Worm (Caenorhabditis elegans) whole organism, L1 larva: Measurements from ENCODE around the gene apc-10.

Source experiments
- dpl-1 ChIP-seq, 3 experiments: fragments of 150-350 bp in 2 of 3; sonication (generic microtip) in 1 of 3; optimal IDR thresholded peaks; 2 replicates each; lab custom pipeline; 2014 to 2017; ENCODE audit warnings: missing biosample characterization in 3 of 3, missing genetic modification characterization in 3 of 3, missing genetic modification reagents in 3 of 3
- hlh-4 ChIP-seq: sonication (generic microtip); optimal IDR thresholded peaks from 2 replicates; lab custom pipeline; 2016; ENCODE audit warnings: mild to moderate bottlenecking, missing genetic modification characterization, missing compliant biosample characterization
- lin-15B ChIP-seq: fragments of 150-350 bp; sonication (generic microtip); optimal IDR thresholded peaks from 3 replicates; lab custom pipeline; 2014; ENCODE audit warnings: missing biosample characterization, missing genetic modification characterization
- mdl-1 ChIP-seq, 2 experiments: fragments of 150-350 bp; optimal IDR thresholded peaks; 2 replicates each; lab custom pipeline; 2014 to 2017; ENCODE audit warnings: missing biosample characterization in 2 of 2, missing genetic modification characterization in 2 of 2, inconsistent platforms in 1 of 2
- nhr-11 ChIP-seq: fragments of 150-350 bp; optimal IDR thresholded peaks from 2 replicates; lab custom pipeline; 2014; ENCODE audit warnings: missing biosample characterization, missing genetic modification characterization
- nhr-12 ChIP-seq: sonication (generic microtip); optimal IDR thresholded peaks from 2 replicates; lab custom pipeline; 2017; ENCODE audit warnings: missing biosample characterization, missing genetic modification characterization
- nhr-237 ChIP-seq: fragments of 150-350 bp; optimal IDR thresholded peaks from 2 replicates; lab custom pipeline; 2014; ENCODE audit warnings: missing biosample characterization, missing genetic modification characterization
- nhr-28 ChIP-seq: fragments of 150-350 bp; optimal IDR thresholded peaks from 2 replicates; lab custom pipeline; 2014; ENCODE audit warnings: missing biosample characterization, missing genetic modification characterization
- pag-3 ChIP-seq: sonication (generic microtip); optimal IDR thresholded peaks from 2 replicates; lab custom pipeline; 2017; ENCODE audit warnings: missing genetic modification characterization, mild to moderate bottlenecking, missing compliant biosample characterization, antibody characterized with exemption, borderline replicate concordance; ENCODE audit not compliant: insufficient read depth
- unc-62 ChIP-seq: fragments of 150-350 bp; optimal IDR thresholded peaks from 2 replicates; lab custom pipeline; 2014; ENCODE audit warnings: missing biosample characterization, missing genetic modification reagents, missing genetic modification characterization
- zip-4 ChIP-seq: fragments of 200-800 bp; sonication (Bioruptor generic); optimal IDR thresholded peaks from 2 replicates; lab custom pipeline; 2018; ENCODE audit warnings: mild to moderate bottlenecking, missing genetic modification characterization, moderate library complexity, missing compliant biosample characterization

- TF ChIP-seq zip-4 (GFP tag; lab: Kevin White, UChicago) (no peak), mdl-1 (tag; optimal IDR thresholded peaks at IDR 0.05; lab: Kevin White, UChicago) (no peak), hlh-4 (no peak), nhr-11 (tag; lab: Kevin White, UChicago) (no peak), dpl-1 (GFP tag; optimal IDR thresholded peaks at IDR 0.05; lab: Kevin White, UChicago) (no peak), pag-3 (tag; lab: Kevin White, UChicago) (no peak), nhr-28 (no peak), nhr-237 (tag; lab: Kevin White, UChicago) (no peak), unc-62 (GFP tag; lab: Kevin White, UChicago) (no peak), lin-15B (no peak), nhr-12 (tag; lab: Kevin White, UChicago) (no peak)
Observed at ce11 chrV:10404701-10405100, 21.5 kb downstream of the apc-10 start.
